Fruit fly (Drosophila melanogaster) S2 (cell line): ENCODE results near the gene OtopLc.

ENCODE experiments used
- CG8478 ChIP-seq: fragments of >200 bp; optimal IDR thresholded peaks from 2 replicates; lab custom pipeline; 2018
- CTCF ChIP-seq, 2 experiments: fragments of >200 bp; optimal IDR thresholded peaks; 2 replicates each; lab custom pipeline; 2018

dm6 chrX:5604181-5604580 lies 58.5 kb downstream of the OtopLc start:
- TF ChIP-seq CG8478 (lab: Kevin White, UChicago) (no peak), CTCF (optimal IDR thresholded peaks at IDR 0.05; lab: Kevin White, UChicago) (no peak)
